Fruit fly (Drosophila melanogaster) whole organism, embryonic: ENCODE results near the gene CG16812.

Experiments
- CG10543 ChIP-seq: fragments of 200-800 bp; sonication (Bioruptor generic); optimal IDR thresholded peaks from 3 replicates; lab custom pipeline; 2017; ENCODE audit warnings: missing biosample characterization, mild to moderate bottlenecking, missing genetic modification characterization, moderate library complexity
- CG12942 ChIP-seq: fragments of 200-800 bp; sonication (Bioruptor generic); optimal IDR thresholded peaks from 3 replicates; lab custom pipeline; 2016; ENCODE audit warnings: missing biosample characterization, missing genetic modification characterization
- CG13287 ChIP-seq: fragments of 200-800 bp; sonication (Bioruptor generic); IDR thresholded peaks from 2 replicates; pipeline ENCODE4 v1.3.6; 2022; ENCODE audit warnings: missing biosample characterization, missing genetic modification characterization; ENCODE audit not compliant: partially characterized antibody
- CG13775 ChIP-seq: fragments of 200-800 bp; sonication (Bioruptor generic); optimal IDR thresholded peaks from 3 replicates; lab custom pipeline; 2017; ENCODE audit warnings: missing biosample characterization, mild to moderate bottlenecking, missing genetic modification characterization
- CG13894 ChIP-seq: fragments of 200-800 bp; sonication (Bioruptor generic); optimal IDR thresholded peaks from 3 replicates; lab custom pipeline; 2018; ENCODE audit warnings: missing biosample characterization, mild to moderate bottlenecking, missing genetic modification characterization, moderate library complexity
- CG14014 ChIP-seq: fragments of 200-800 bp; sonication (Bioruptor generic); IDR thresholded peaks from 2 replicates; pipeline ENCODE4 v1.3.6; 2022; ENCODE audit warnings: missing biosample characterization, missing genetic modification characterization
- CG15514 ChIP-seq: fragments of 200-800 bp; sonication (Bioruptor generic); optimal IDR thresholded peaks from 3 replicates; lab custom pipeline; 2017; ENCODE audit warnings: missing biosample characterization, missing genetic modification characterization, mild to moderate bottlenecking, moderate library complexity, missing genetic modification reagents
- CG2116 ChIP-seq: fragments of 200-800 bp; sonication (Bioruptor generic); optimal IDR thresholded peaks from 3 replicates; lab custom pipeline; 2018; ENCODE audit warnings: missing biosample characterization, mild to moderate bottlenecking, missing genetic modification characterization
- CG2129 ChIP-seq: fragments of 200-800 bp; sonication (Bioruptor generic); IDR thresholded peaks from 2 replicates; pipeline ENCODE4 v1.3.6; 2022; ENCODE audit warnings: missing biosample characterization, missing genetic modification characterization; ENCODE audit not compliant: partially characterized antibody
- CG30431 ChIP-seq: fragments of 200-800 bp; sonication (Bioruptor generic); optimal IDR thresholded peaks from 2 replicates; lab custom pipeline; 2017; ENCODE audit warnings: missing biosample characterization, missing genetic modification characterization
- CG32532 ChIP-seq: fragments of 200-800 bp; sonication (Bioruptor generic); IDR thresholded peaks from 2 replicates; pipeline ENCODE4 v1.3.6; 2022; ENCODE audit warnings: missing biosample characterization, missing genetic modification characterization
- CG32767 ChIP-seq: fragments of 200-800 bp; sonication (Bioruptor generic); IDR thresholded peaks from 2 replicates; pipeline ENCODE4 v1.3.6; 2022; ENCODE audit warnings: missing biosample characterization, missing genetic modification characterization
- CG3838 ChIP-seq: fragments of 200-800 bp; sonication (Bioruptor generic); optimal IDR thresholded peaks from 3 replicates; lab custom pipeline; 2016; ENCODE audit warnings: missing biosample characterization, missing genetic modification characterization
- CG3995 ChIP-seq: fragments of 200-800 bp; sonication (Bioruptor generic); optimal IDR thresholded peaks from 3 replicates; lab custom pipeline; 2016; ENCODE audit warnings: missing biosample characterization, missing genetic modification characterization
- CG4282 ChIP-seq: fragments of 200-800 bp; sonication (Bioruptor generic); optimal IDR thresholded peaks from 2 replicates; lab custom pipeline; 2016; ENCODE audit warnings: missing biosample characterization, missing genetic modification characterization
- CG6254 ChIP-seq: fragments of 200-800 bp; sonication (Bioruptor generic); optimal IDR thresholded peaks from 3 replicates; lab custom pipeline; 2017; ENCODE audit warnings: mild to moderate bottlenecking, missing biosample characterization, missing genetic modification reagents, missing genetic modification characterization
- CG6689 ChIP-seq: fragments of 200-800 bp; sonication (Bioruptor generic); IDR thresholded peaks from 2 replicates; pipeline ENCODE4 v1.3.6; 2022; ENCODE audit warnings: missing biosample characterization, missing genetic modification characterization
- CG7271 ChIP-seq: fragments of 200-800 bp; sonication (Bioruptor generic); optimal IDR thresholded peaks from 2 replicates; lab custom pipeline; 2018; ENCODE audit warnings: missing biosample characterization, mild to moderate bottlenecking, missing genetic modification characterization, moderate library complexity
- CG7987 ChIP-seq: fragments of 200-800 bp; sonication (Bioruptor generic); optimal IDR thresholded peaks from 2 replicates; lab custom pipeline; 2018; ENCODE audit warnings: missing biosample characterization, mild to moderate bottlenecking, missing genetic modification characterization, moderate library complexity
- CG9215 ChIP-seq: fragments of 200-800 bp; sonication (Bioruptor generic); IDR thresholded peaks from 2 replicates; pipeline ENCODE4 v1.3.6; 2022; ENCODE audit warnings: missing biosample characterization, missing genetic modification characterization
- CG9797 ChIP-seq: fragments of 200-800 bp; sonication (Bioruptor generic); optimal IDR thresholded peaks from 3 replicates; lab custom pipeline; 2018; ENCODE audit warnings: missing biosample characterization, mild to moderate bottlenecking, missing genetic modification characterization
- Camta ChIP-seq: fragments of 200-800 bp; sonication (Bioruptor generic); optimal IDR thresholded peaks from 2 replicates; lab custom pipeline; 2016; ENCODE audit warnings: missing biosample characterization, missing genetic modification characterization
- CoRest ChIP-seq: fragments of 200-800 bp; sonication (Bioruptor generic); optimal IDR thresholded peaks from 3 replicates; lab custom pipeline; 2018; ENCODE audit warnings: missing biosample characterization, mild to moderate bottlenecking, missing genetic modification characterization, moderate library complexity
- D19A ChIP-seq: fragments of 200-800 bp; optimal IDR thresholded peaks from 3 replicates; lab custom pipeline; 2019; ENCODE audit warnings: missing biosample characterization, mild to moderate bottlenecking, missing genetic modification characterization, moderate library complexity
- Dll ChIP-seq: fragments of 200-800 bp; sonication (Bioruptor generic); IDR thresholded peaks from 4 replicates; pipeline ENCODE4 v1.3.6; 2022; ENCODE audit warnings: missing biosample characterization, missing genetic modification characterization; ENCODE audit not compliant: partially characterized antibody
- Elba2 ChIP-seq: fragments of 200-800 bp; sonication (Bioruptor generic); optimal IDR thresholded peaks from 3 replicates; lab custom pipeline; 2016; ENCODE audit warnings: missing biosample characterization, missing genetic modification characterization
- HLH4C ChIP-seq: fragments of 200-800 bp; sonication (Bioruptor generic); IDR thresholded peaks from 3 replicates; pipeline ENCODE4 v1.3.6; 2022; ENCODE audit warnings: missing biosample characterization, missing genetic modification characterization; ENCODE audit not compliant: partially characterized antibody
- HLH54F ChIP-seq: fragments of 200-800 bp; sonication (Bioruptor generic); optimal IDR thresholded peaks from 3 replicates; lab custom pipeline; 2016; ENCODE audit warnings: missing biosample characterization, missing genetic modification characterization
- Hr3 ChIP-seq: fragments of 200-800 bp; sonication (Bioruptor generic); optimal IDR thresholded peaks from 3 replicates; lab custom pipeline; 2016; ENCODE audit warnings: missing biosample characterization, missing genetic modification characterization
- Jarid2 ChIP-seq: fragments of 200-800 bp; sonication (Bioruptor generic); optimal IDR thresholded peaks from 3 replicates; lab custom pipeline; 2017; ENCODE audit warnings: mild to moderate bottlenecking, missing biosample characterization, missing genetic modification reagents, missing genetic modification characterization
- Stat92E ChIP-seq, 3 experiments: fragments of >200 bp in 2 of 3; fragments of 200-800 bp in 1 of 3; sonication (Bioruptor generic) in 1 of 3; optimal IDR thresholded peaks; 2 replicates each; lab custom pipeline; 2017 to 2019; ENCODE audit warnings: missing biosample characterization in 3 of 3, missing genetic modification characterization in 3 of 3, mild to moderate bottlenecking in 1 of 3, moderate library complexity in 1 of 3
- Vsx1 ChIP-seq: fragments of 200-800 bp; sonication (Bioruptor generic); optimal IDR thresholded peaks from 2 replicates; lab custom pipeline; 2017; ENCODE audit warnings: missing biosample characterization, mild to moderate bottlenecking, missing genetic modification characterization, missing genetic modification reagents
- ac ChIP-seq: fragments of 200-800 bp; sonication (Bioruptor generic); optimal IDR thresholded peaks from 3 replicates; lab custom pipeline; 2017; ENCODE audit warnings: missing biosample characterization, mild to moderate bottlenecking, missing genetic modification characterization
- ash1 ChIP-seq: fragments of 200-800 bp; sonication (Bioruptor generic); optimal IDR thresholded peaks from 2 replicates; lab custom pipeline; 2018; ENCODE audit warnings: missing biosample characterization, mild to moderate bottlenecking, missing genetic modification characterization
- chm ChIP-seq: fragments of 200-800 bp; sonication (Bioruptor generic); IDR thresholded peaks from 2 replicates; pipeline ENCODE4 v1.3.6; 2022; ENCODE audit warnings: missing biosample characterization, missing genetic modification characterization
- corto ChIP-seq: fragments of 200-800 bp; sonication (Bioruptor generic); optimal IDR thresholded peaks from 2 replicates; lab custom pipeline; 2016; ENCODE audit warnings: missing biosample characterization, mild to moderate bottlenecking, missing genetic modification characterization, moderate library complexity
- dysf ChIP-seq: fragments of 200-800 bp; sonication (Bioruptor generic); IDR thresholded peaks from 3 replicates; pipeline ENCODE4 v1.3.6; 2022; ENCODE audit warnings: missing biosample characterization, missing genetic modification characterization
- eyg ChIP-seq: fragments of 200-800 bp; sonication (Bioruptor generic); optimal IDR thresholded peaks from 3 replicates; lab custom pipeline; 2016; ENCODE audit warnings: missing biosample characterization, missing genetic modification characterization
- ken ChIP-seq: fragments of 200-800 bp; sonication (Bioruptor generic); IDR thresholded peaks from 3 replicates; pipeline ENCODE4 v1.3.6; 2022; ENCODE audit warnings: missing biosample characterization, missing genetic modification characterization
- kni ChIP-seq: fragments of 200-800 bp; sonication (Bioruptor generic); optimal IDR thresholded peaks from 3 replicates; lab custom pipeline; 2017; ENCODE audit warnings: mild to moderate bottlenecking, missing biosample characterization, missing genetic modification reagents, missing genetic modification characterization
- lov ChIP-seq, 2 experiments: fragments of 200-800 bp in 1 of 2; fragments of >200 bp in 1 of 2; sonication (Bioruptor generic) in 1 of 2; IDR thresholded peaks in 1 of 2; optimal IDR thresholded peaks in 1 of 2; 2 replicates in 1 of 2; 3 replicates in 1 of 2; pipeline versions ENCODE4 v1.3.6 to Lab custom; 2017 to 2022; ENCODE audit warnings: missing biosample characterization in 1 of 2, missing genetic modification characterization in 1 of 2
- maf-S ChIP-seq: fragments of 200-800 bp; sonication (Bioruptor generic); optimal IDR thresholded peaks from 2 replicates; lab custom pipeline; 2016; ENCODE audit warnings: missing biosample characterization, missing genetic modification characterization
- nau ChIP-seq: fragments of 200-800 bp; sonication (Bioruptor generic); optimal IDR thresholded peaks from 3 replicates; lab custom pipeline; 2017; ENCODE audit warnings: missing biosample characterization, mild to moderate bottlenecking, missing genetic modification characterization, missing genetic modification reagents
- pb ChIP-seq: fragments of 200-800 bp; sonication (Bioruptor generic); optimal IDR thresholded peaks from 3 replicates; lab custom pipeline; 2016; ENCODE audit warnings: missing biosample characterization, missing genetic modification characterization
- pros ChIP-seq: fragments of 200-800 bp; sonication (Bioruptor generic); optimal IDR thresholded peaks from 3 replicates; lab custom pipeline; 2019; ENCODE audit warnings: missing biosample characterization, mild to moderate bottlenecking, missing genetic modification characterization, moderate library complexity
- pum ChIP-seq: fragments of 200-800 bp; sonication (Bioruptor generic); optimal IDR thresholded peaks from 2 replicates; lab custom pipeline; 2016; ENCODE audit warnings: missing biosample characterization, missing genetic modification characterization
- sd ChIP-seq: fragments of 200-800 bp; sonication (Bioruptor generic); optimal IDR thresholded peaks from 3 replicates; lab custom pipeline; 2018; ENCODE audit warnings: missing biosample characterization, mild to moderate bottlenecking, missing genetic modification characterization, moderate library complexity
- slbo ChIP-seq: fragments of 200-800 bp; sonication (Bioruptor generic); IDR thresholded peaks from 2 replicates; pipeline ENCODE4 v1.3.6; 2022; ENCODE audit warnings: missing biosample characterization, missing genetic modification characterization
- slp2 ChIP-seq: fragments of 200-800 bp; sonication (Bioruptor generic); optimal IDR thresholded peaks from 2 replicates; lab custom pipeline; 2016; ENCODE audit warnings: missing biosample characterization, missing genetic modification characterization
- wor ChIP-seq: fragments of 200-800 bp; sonication (Bioruptor generic); IDR thresholded peaks from 2 replicates; pipeline ENCODE4 v1.3.6; 2022; ENCODE audit warnings: missing biosample characterization, missing genetic modification characterization

The CG16812 gene

DNA sequence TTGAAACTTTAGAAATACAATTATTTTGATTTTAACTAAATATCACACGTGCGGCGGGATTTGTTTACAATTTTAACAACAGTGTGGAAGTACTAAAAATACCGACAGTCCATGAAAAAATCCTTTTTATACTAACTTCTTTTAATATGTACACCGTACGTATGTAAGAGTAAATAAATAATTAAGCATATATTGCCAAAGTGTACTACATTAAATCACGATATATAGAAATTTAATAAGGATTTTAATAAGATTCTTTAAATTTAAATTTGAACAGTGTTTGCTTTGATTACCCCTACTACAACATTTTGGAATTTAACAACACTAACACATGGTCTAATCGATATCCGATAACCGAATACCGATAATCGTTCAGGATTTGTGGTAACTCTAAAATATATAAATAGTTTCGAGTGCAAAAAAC is at the start of gene CG16812, which contains the start of gene Ski6 (continued):
- TF ChIP-seq nau (GFP tag; lab: Kevin White, UChicago) (no peak), Hr3 (peak; percentile 71), CG3838 (GFP tag; lab: Kevin White, UChicago) (no peak), kni (GFP tag; lab: Kevin White, UChicago) (no peak), CG9797 (GFP tag; lab: Kevin White, UChicago) (peak; percentile 67), CG13775 (GFP tag; lab: Kevin White, UChicago) (peak; percentile 65), CG9215 (GFP tag; lab: Robert Waterston, UW) (peak; percentile 50), CG32532 (GFP tag; lab: Robert Waterston, UW) (peak; percentile 83), CG10543 (GFP tag; lab: Kevin White, UChicago) (no peak), lov (optimal IDR thresholded peaks at IDR 0.05; lab: Kevin White, UChicago) (no peak), lov (GFP tag; IDR thresholded peaks at IDR 0.05; lab: Robert Waterston, UW) (no peak), Stat92E (GFP tag; optimal IDR thresholded peaks at IDR 0.05; lab: Kevin White, UChicago) (peak in 1 of 3 experiments; percentile 8), ac (GFP tag; lab: Kevin White, UChicago) (no peak), slbo (GFP tag; lab: Robert Waterston, UW) (peak; percentile 77), CG12942 (peak; percentile 60), CG3995 (no peak), sd (tag; lab: Kevin White, UChicago) (no peak), CG7987 (GFP tag; lab: Kevin White, UChicago) (no peak), HLH4C (GFP tag; lab: Robert Waterston, UW) (peak; percentile 42; the same call in 1 of the 3 replicates), slp2 (GFP tag; lab: Kevin White, UChicago) (no peak), CG14014 (GFP tag; lab: Robert Waterston, UW) (peak; percentile 53; the same call in 1 of the 2 replicates), eyg (GFP tag; lab: Kevin White, UChicago) (no peak), pb (GFP tag; lab: Kevin White, UChicago) (no peak), pros (GFP tag; lab: Kevin White, UChicago) (no peak), maf-S (GFP tag; lab: Kevin White, UChicago) (no peak), CoRest (peak; percentile 81), CG4282 (GFP tag; lab: Kevin White, UChicago) (no peak), CG2129 (GFP tag; lab: Robert Waterston, UW) (no peak), D19A (tag; lab: Kevin White, UChicago) (no peak), Camta (peak; percentile 48), HLH54F (GFP tag; lab: Kevin White, UChicago) (no peak), CG13287 (GFP tag; lab: Robert Waterston, UW) (peak; percentile 65), wor (GFP tag; lab: Robert Waterston, UW) (no peak), CG32767 (GFP tag; lab: Robert Waterston, UW) (no peak), chm (no peak), dysf (GFP tag; lab: Robert Waterston, UW) (peak; percentile 60; the same call in 2 of the 3 replicates), Vsx1 (GFP tag; lab: Kevin White, UChicago) (no peak), CG6689 (GFP tag; lab: Robert Waterston, UW) (peak; percentile 68), Dll (GFP tag; lab: Robert Waterston, UW) (peak; percentile 51; the same call in 2 of the 4 replicates), CG30431 (GFP tag; lab: Kevin White, UChicago) (no peak), Jarid2 (GFP tag; lab: Kevin White, UChicago) (no peak), ash1 (GFP tag; lab: Kevin White, UChicago) (no peak), pum (GFP tag; lab: Kevin White, UChicago) (peak; percentile 33), CG13894 (tag; lab: Kevin White, UChicago) (no peak), CG7271 (tag; lab: Kevin White, UChicago) (peak; percentile 49), CG2116 (GFP tag; lab: Kevin White, UChicago) (peak; percentile 65), corto (no peak), CG6254 (GFP tag; lab: Kevin White, UChicago) (no peak), Elba2 (GFP tag; lab: Kevin White, UChicago) (peak; percentile 29), ken (peak; percentile 50; the same call in 1 of the 3 replicates), CG15514 (GFP tag; lab: Kevin White, UChicago) (peak; percentile 51)
